Fruit fly (Drosophila melanogaster) whole organism, embryonic: Measurements from ENCODE around the gene CG43318.

ENCODE experiments used
- Ada2b ChIP-seq: fragments of 200-800 bp; sonication (Bioruptor generic); IDR thresholded peaks from 2 replicates; pipeline ENCODE4 v1.3.6; 2022; ENCODE audit warnings: missing biosample characterization, missing genetic modification characterization
- Awh ChIP-seq: fragments of 200-800 bp; sonication (Bioruptor generic); IDR thresholded peaks from 2 replicates; pipeline ENCODE4, ENCODE4 v1.3.6; 2022; ENCODE audit warnings: missing biosample characterization, missing genetic modification characterization
- C15 ChIP-seq: fragments of 200-800 bp; sonication (Bioruptor generic); IDR thresholded peaks from 3 replicates; pipeline ENCODE4 v1.3.6; 2022; ENCODE audit warnings: missing biosample characterization, missing genetic modification characterization
- CG11247 ChIP-seq: fragments of 200-800 bp; sonication (Bioruptor generic); IDR thresholded peaks from 2 replicates; pipeline ENCODE4 v1.3.6; 2022; ENCODE audit warnings: missing biosample characterization, missing genetic modification characterization
- CG12104 ChIP-seq: fragments of 200-800 bp; sonication (Bioruptor generic); optimal IDR thresholded peaks from 3 replicates; lab custom pipeline; 2016; ENCODE audit warnings: missing biosample characterization, missing genetic modification characterization
- CG12659 ChIP-seq: fragments of 200-800 bp; sonication (Bioruptor generic); optimal IDR thresholded peaks from 3 replicates; lab custom pipeline; 2017; ENCODE audit warnings: mild to moderate bottlenecking, missing biosample characterization, missing genetic modification reagents, missing genetic modification characterization
- CG13894 ChIP-seq: fragments of 200-800 bp; sonication (Bioruptor generic); optimal IDR thresholded peaks from 3 replicates; lab custom pipeline; 2018; ENCODE audit warnings: missing biosample characterization, mild to moderate bottlenecking, missing genetic modification characterization, moderate library complexity
- CG15696 ChIP-seq: fragments of 200-800 bp; sonication (Bioruptor generic); optimal IDR thresholded peaks from 2 replicates; lab custom pipeline; 2019; ENCODE audit warnings: missing biosample characterization, mild to moderate bottlenecking, missing genetic modification characterization, moderate library complexity
- CG17829 ChIP-seq: fragments of 200-800 bp; optimal IDR thresholded peaks from 2 replicates; lab custom pipeline; 2019; ENCODE audit warnings: missing biosample characterization, mild to moderate bottlenecking, missing genetic modification characterization, moderate library complexity
- CG17912 ChIP-seq: fragments of 200-800 bp; sonication (Bioruptor generic); optimal IDR thresholded peaks from 2 replicates; lab custom pipeline; 2018; ENCODE audit warnings: missing biosample characterization, mild to moderate bottlenecking, missing genetic modification characterization
- CG30020 ChIP-seq: fragments of 200-800 bp; optimal IDR thresholded peaks from 2 replicates; lab custom pipeline; 2019; ENCODE audit warnings: missing biosample characterization, mild to moderate bottlenecking, missing genetic modification characterization, moderate library complexity
- CG31365 ChIP-seq: fragments of 200-800 bp; sonication (Bioruptor generic); optimal IDR thresholded peaks from 2 replicates; lab custom pipeline; 2018; ENCODE audit warnings: missing biosample characterization, mild to moderate bottlenecking, missing genetic modification characterization
- CG34376 ChIP-seq: fragments of 200-800 bp; sonication (Bioruptor generic); optimal IDR thresholded peaks from 2 replicates; lab custom pipeline; 2018; ENCODE audit warnings: missing biosample characterization, mild to moderate bottlenecking, missing genetic modification characterization
- CG34422 ChIP-seq: fragments of 200-800 bp; sonication (Bioruptor generic); IDR thresholded peaks from 3 replicates; pipeline ENCODE4 v1.3.6; 2022; ENCODE audit warnings: missing biosample characterization, missing genetic modification characterization
- CG43689 ChIP-seq: fragments of 200-800 bp; sonication (Bioruptor generic); IDR thresholded peaks from 2 replicates; pipeline ENCODE4 v1.3.6; 2022; ENCODE audit warnings: missing biosample characterization, missing genetic modification characterization
- CG4854 ChIP-seq: fragments of 200-800 bp; sonication (Bioruptor generic); optimal IDR thresholded peaks from 2 replicates; lab custom pipeline; 2016; ENCODE audit warnings: missing biosample characterization, missing genetic modification characterization, inconsistent platforms
- CG7745 ChIP-seq: fragments of 200-800 bp; sonication (Bioruptor generic); optimal IDR thresholded peaks from 2 replicates; lab custom pipeline; 2018; ENCODE audit warnings: missing biosample characterization, mild to moderate bottlenecking, missing genetic modification characterization, moderate library complexity
- CG8281 ChIP-seq: fragments of 200-800 bp; sonication (Bioruptor generic); optimal IDR thresholded peaks from 2 replicates; lab custom pipeline; 2018; ENCODE audit warnings: missing biosample characterization, mild to moderate bottlenecking, missing genetic modification characterization, moderate library complexity
- CG8290 ChIP-seq, 3 experiments: fragments of 200-800 bp; sonication (Bioruptor generic); optimal IDR thresholded peaks; 2 replicates each; lab custom pipeline; 2016 to 2019; ENCODE audit warnings: missing biosample characterization in 3 of 3, missing genetic modification characterization in 3 of 3, mild to moderate bottlenecking in 2 of 3, moderate library complexity in 1 of 3
- CG8388 ChIP-seq: fragments of 200-800 bp; sonication (Bioruptor generic); optimal IDR thresholded peaks from 2 replicates; lab custom pipeline; 2019; ENCODE audit warnings: missing biosample characterization, mild to moderate bottlenecking, missing genetic modification characterization, moderate library complexity
- CG9437 ChIP-seq: fragments of 200-800 bp; sonication (Bioruptor generic); optimal IDR thresholded peaks from 2 replicates; lab custom pipeline; 2018; ENCODE audit warnings: missing biosample characterization, mild to moderate bottlenecking, missing genetic modification characterization
- CG9609 ChIP-seq: fragments of 200-800 bp; sonication (Bioruptor generic); optimal IDR thresholded peaks from 3 replicates; lab custom pipeline; 2016; ENCODE audit warnings: missing biosample characterization, missing genetic modification characterization
- Doc3 ChIP-seq: fragments of 200-800 bp; sonication (Bioruptor generic); IDR thresholded peaks from 3 replicates; pipeline ENCODE4 v1.3.6; 2022; ENCODE audit warnings: missing biosample characterization, missing genetic modification characterization; ENCODE audit not compliant: partially characterized antibody
- Ets97D ChIP-seq: fragments of 200-800 bp; sonication (Bioruptor generic); optimal IDR thresholded peaks from 3 replicates; lab custom pipeline; 2016; ENCODE audit warnings: missing biosample characterization, missing genetic modification characterization
- Gug ChIP-seq: fragments of 200-800 bp; sonication (Bioruptor generic); IDR thresholded peaks from 4 replicates; pipeline ENCODE4 v1.3.6; 2022; ENCODE audit warnings: missing biosample characterization, missing genetic modification characterization
- HmgD ChIP-seq: fragments of 200-800 bp; sonication (Bioruptor generic); optimal IDR thresholded peaks from 3 replicates; lab custom pipeline; 2016; ENCODE audit warnings: missing biosample characterization, missing genetic modification characterization
- Hr78 ChIP-seq, 2 experiments: fragments of 200-800 bp in 1 of 2; fragments of >200 bp in 1 of 2; sonication (Bioruptor generic) in 1 of 2; optimal IDR thresholded peaks; 2 replicates each; lab custom pipeline; 2017 to 2019; ENCODE audit warnings: missing biosample characterization in 2 of 2, missing genetic modification characterization in 2 of 2, mild to moderate bottlenecking in 1 of 2, moderate library complexity in 1 of 2
- Hsf ChIP-seq: fragments of 200-800 bp; sonication (Bioruptor generic); optimal IDR thresholded peaks from 3 replicates; lab custom pipeline; 2016; ENCODE audit warnings: missing biosample characterization, missing genetic modification characterization
- MESR4 ChIP-seq: fragments of 200-800 bp; sonication (Bioruptor generic); optimal IDR thresholded peaks from 2 replicates; lab custom pipeline; 2018; ENCODE audit warnings: missing biosample characterization, mild to moderate bottlenecking, missing genetic modification characterization, moderate library complexity
- NfI ChIP-seq: fragments of 200-800 bp; sonication (Bioruptor generic); optimal IDR thresholded peaks from 3 replicates; lab custom pipeline; 2018; ENCODE audit warnings: missing biosample characterization, mild to moderate bottlenecking, missing genetic modification characterization, moderate library complexity
- Ravus ChIP-seq: fragments of 200-800 bp; sonication (Bioruptor generic); IDR thresholded peaks from 2 replicates; pipeline ENCODE4 v1.3.6; 2022; ENCODE audit warnings: missing biosample characterization, missing genetic modification characterization
- Sox102F ChIP-seq: fragments of 200-800 bp; sonication (Bioruptor generic); optimal IDR thresholded peaks from 2 replicates; lab custom pipeline; 2018; ENCODE audit warnings: missing biosample characterization, mild to moderate bottlenecking, missing genetic modification characterization, moderate library complexity
- Stat92E ChIP-seq, 3 experiments: fragments of >200 bp in 2 of 3; fragments of 200-800 bp in 1 of 3; sonication (Bioruptor generic) in 1 of 3; optimal IDR thresholded peaks; 2 replicates each; lab custom pipeline; 2017 to 2019; ENCODE audit warnings: missing biosample characterization in 3 of 3, missing genetic modification characterization in 3 of 3, mild to moderate bottlenecking in 1 of 3, moderate library complexity in 1 of 3
- cato ChIP-seq: fragments of 200-800 bp; sonication (Bioruptor generic); optimal IDR thresholded peaks from 2 replicates; lab custom pipeline; 2016; ENCODE audit warnings: missing biosample characterization, missing genetic modification characterization, borderline replicate concordance
- crc ChIP-seq: fragments of 200-800 bp; sonication (Bioruptor generic); optimal IDR thresholded peaks from 2 replicates; lab custom pipeline; 2016; ENCODE audit warnings: missing biosample characterization, missing genetic modification characterization
- cwo ChIP-seq: fragments of 200-800 bp; sonication (Bioruptor generic); optimal IDR thresholded peaks from 3 replicates; lab custom pipeline; 2017; ENCODE audit warnings: missing biosample characterization, missing genetic modification characterization, mild to moderate bottlenecking, moderate library complexity, missing genetic modification reagents
- dan ChIP-seq: fragments of 200-800 bp; sonication (Bioruptor generic); IDR thresholded peaks from 2 replicates; pipeline ENCODE4 v1.3.6; 2022; ENCODE audit warnings: missing biosample characterization, missing genetic modification characterization
- gem ChIP-seq: fragments of 200-800 bp; sonication (Bioruptor generic); optimal IDR thresholded peaks from 2 replicates; lab custom pipeline; 2019; ENCODE audit warnings: missing biosample characterization, mild to moderate bottlenecking, missing genetic modification characterization, moderate library complexity
- grau ChIP-seq: fragments of 200-800 bp; optimal IDR thresholded peaks from 3 replicates; lab custom pipeline; 2019; ENCODE audit warnings: missing biosample characterization, mild to moderate bottlenecking, missing genetic modification characterization, moderate library complexity
- gro ChIP-seq: fragments of 200-800 bp; sonication (Bioruptor generic); optimal IDR thresholded peaks from 2 replicates; lab custom pipeline; 2016; ENCODE audit warnings: missing biosample characterization, missing genetic modification characterization
- gsb ChIP-seq: fragments of 200-800 bp; sonication (Bioruptor generic); IDR thresholded peaks from 2 replicates; pipeline ENCODE4 v1.3.6; 2022; ENCODE audit warnings: missing biosample characterization, missing genetic modification characterization
- jing ChIP-seq: fragments of 200-800 bp; sonication (Bioruptor generic); optimal IDR thresholded peaks from 2 replicates; lab custom pipeline; 2018; ENCODE audit warnings: missing biosample characterization, mild to moderate bottlenecking, missing genetic modification characterization
- klu ChIP-seq: fragments of 200-800 bp; sonication (Bioruptor generic); IDR thresholded peaks from 2 replicates; pipeline ENCODE4 v1.3.6; 2022; ENCODE audit warnings: missing biosample characterization, missing genetic modification characterization
- pum ChIP-seq: fragments of 200-800 bp; sonication (Bioruptor generic); optimal IDR thresholded peaks from 2 replicates; lab custom pipeline; 2016; ENCODE audit warnings: missing biosample characterization, missing genetic modification characterization
- sisA ChIP-seq: fragments of 200-800 bp; sonication (Bioruptor generic); IDR thresholded peaks from 2 replicates; pipeline ENCODE4 v1.3.6; 2022; ENCODE audit warnings: missing biosample characterization, missing genetic modification characterization
- slbo ChIP-seq: fragments of 200-800 bp; sonication (Bioruptor generic); IDR thresholded peaks from 2 replicates; pipeline ENCODE4 v1.3.6; 2022; ENCODE audit warnings: missing biosample characterization, missing genetic modification characterization
- sug ChIP-seq: fragments of 200-800 bp; optimal IDR thresholded peaks from 2 replicates; lab custom pipeline; 2019; ENCODE audit warnings: missing biosample characterization, mild to moderate bottlenecking, missing genetic modification characterization, moderate library complexity
- wek ChIP-seq: fragments of 200-800 bp; sonication (Bioruptor generic); optimal IDR thresholded peaks from 3 replicates; lab custom pipeline; 2018; ENCODE audit warnings: missing biosample characterization, mild to moderate bottlenecking, missing genetic modification characterization, moderate library complexity
- zen ChIP-seq: fragments of 200-800 bp; sonication (Bioruptor generic); optimal IDR thresholded peaks from 3 replicates; lab custom pipeline; 2018; ENCODE audit warnings: missing biosample characterization, mild to moderate bottlenecking, missing genetic modification characterization, moderate library complexity
- zfh1 ChIP-seq: fragments of 200-800 bp; sonication (Bioruptor generic); IDR thresholded peaks from 3 replicates; pipeline ENCODE4 v1.3.6; 2022; ENCODE audit warnings: missing biosample characterization, missing genetic modification characterization

CG43318 gene

dm6 chr3R:15857189-15857767 lies 24.0 kb upstream of the CG43318 start, which contains the start of gene Hmt-1 (continued):
- no peak for TF ChIP-seq Doc3 (GFP tag; lab: Robert Waterston, UW)
- TF ChIP-seq Ets97D (GFP tag; lab: Kevin White, UChicago) = peak; percentile 58
- TF ChIP-seq Awh (GFP tag; lab: Robert Waterston, UW) = no peak
- TF ChIP-seq cwo = peak; percentile 8
- TF ChIP-seq wek (GFP tag; lab: Kevin White, UChicago) = no peak
- no peak for TF ChIP-seq CG17912 (GFP tag; lab: Kevin White, UChicago)
- TF ChIP-seq CG12104 (GFP tag; lab: Kevin White, UChicago) = no peak
- TF ChIP-seq CG11247 (GFP tag; lab: Robert Waterston, UW) = no peak
- no peak for TF ChIP-seq HmgD (GFP tag; lab: Kevin White, UChicago)
- TF ChIP-seq sisA = no peak
- no peak for TF ChIP-seq CG15696 (tag; lab: Kevin White, UChicago)
- TF ChIP-seq Sox102F = no peak
- no peak for TF ChIP-seq CG43689 (GFP tag; lab: Robert Waterston, UW)
- peak; percentile 25 for TF ChIP-seq Hsf (GFP tag; lab: Kevin White, UChicago)
- no peak for TF ChIP-seq CG30020 (tag; lab: Kevin White, UChicago)
- no peak for TF ChIP-seq pum
- no peak for TF ChIP-seq Ada2b (GFP tag; lab: Robert Waterston, UW)
- TF ChIP-seq Ravus (GFP tag; lab: Robert Waterston, UW) = no peak
- no peak for TF ChIP-seq zfh1 (GFP tag; lab: Robert Waterston, UW)
- TF ChIP-seq CG34376 (GFP tag; lab: Kevin White, UChicago) = no peak
- TF ChIP-seq klu (GFP tag; lab: Robert Waterston, UW) = no peak
- peak; percentile 53 for TF ChIP-seq CG17829
- peak in 1 of 3 experiments; percentile 29 for TF ChIP-seq Stat92E (GFP tag; optimal IDR thresholded peaks at IDR 0.05; lab: Kevin White, UChicago)
- peak; percentile 38 for TF ChIP-seq zen (tag; lab: Kevin White, UChicago)
- no peak for TF ChIP-seq jing (GFP tag; lab: Kevin White, UChicago)
- TF ChIP-seq C15 (GFP tag; lab: Robert Waterston, UW) = no peak
- peak; percentile 77 for TF ChIP-seq grau (tag; lab: Kevin White, UChicago)
- TF ChIP-seq sug (tag; lab: Kevin White, UChicago) = peak; percentile 47
- TF ChIP-seq CG9437 = no peak
- TF ChIP-seq CG4854 = no peak
- TF ChIP-seq gem (tag; lab: Kevin White, UChicago) = no peak
- no peak for TF ChIP-seq CG7745 (tag; lab: Kevin White, UChicago)
- no peak for TF ChIP-seq gro (GFP tag; lab: Kevin White, UChicago)
- no peak for TF ChIP-seq crc (GFP tag; lab: Kevin White, UChicago)
- TF ChIP-seq CG8388 (GFP tag; lab: Kevin White, UChicago) = no peak
- peak; percentile 69; the same call in 1 of the 3 replicates for TF ChIP-seq CG34422 (GFP tag; lab: Robert Waterston, UW)
- TF ChIP-seq NfI (GFP tag; lab: Kevin White, UChicago) = no peak
- TF ChIP-seq CG9609 (GFP tag; lab: Kevin White, UChicago) = no peak
- TF ChIP-seq CG13894 (tag; lab: Kevin White, UChicago) = no peak
- TF ChIP-seq cato (GFP tag; lab: Kevin White, UChicago) = no peak
- TF ChIP-seq MESR4 (GFP tag; lab: Kevin White, UChicago) = peak; percentile 82
- peak; percentile 54 for TF ChIP-seq CG12659 (GFP tag; lab: Kevin White, UChicago)
- TF ChIP-seq gsb (GFP tag; lab: Robert Waterston, UW) = no peak
- TF ChIP-seq CG8281 (tag; lab: Kevin White, UChicago) = no peak
- TF ChIP-seq CG31365 (tag; lab: Kevin White, UChicago) = no peak
- no peak for TF ChIP-seq slbo
- peak in 1 of 2 experiments; percentile 69 for TF ChIP-seq Hr78 (GFP tag; optimal IDR thresholded peaks at IDR 0.05; lab: Kevin White, UChicago)
- TF ChIP-seq CG8290 (GFP tag; optimal IDR thresholded peaks at IDR 0.05; lab: Kevin White, UChicago) = no peak
- no peak for TF ChIP-seq CG8290 (tag; optimal IDR thresholded peaks at IDR 0.05; lab: Kevin White, UChicago)
- no peak for TF ChIP-seq dan
- no peak for TF ChIP-seq Gug (GFP tag; lab: Robert Waterston, UW)
